Worm (Caenorhabditis elegans): ENCODE measurements around the gene F25D1.8.

DNA sequence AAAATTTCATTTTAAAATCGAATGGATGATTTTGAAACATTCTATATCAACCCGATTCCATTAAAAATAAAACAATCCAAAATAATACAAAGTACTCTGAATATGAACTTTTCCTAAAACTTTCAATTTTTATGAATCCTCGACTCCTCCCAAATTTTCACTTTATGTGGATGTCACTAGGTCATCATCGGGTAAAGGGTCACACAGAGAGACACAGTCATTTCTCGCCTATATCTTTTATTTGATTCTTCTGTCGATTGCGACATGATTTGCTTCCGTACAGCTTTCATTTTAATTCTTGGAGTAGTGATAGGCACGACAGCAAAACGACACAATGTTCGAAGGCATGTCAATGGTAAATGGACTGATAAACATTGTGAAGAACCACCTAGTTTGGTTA lies 10.7 kb upstream of the F25D1.8 start, which contains the start of gene F25D1.3:
- TF ChIP-seq fkh-10 (GFP tag; optimal IDR thresholded peaks at IDR 0.05) (no peak), nhr-10 (tag; optimal IDR thresholded peaks at IDR 0.05) (no peak), ceh-82 (tag; optimal IDR thresholded peaks at IDR 0.05) (no peak), pha-4 (GFP tag; IDR thresholded peaks at IDR 0.05) (no peak), pha-4 (tag; optimal IDR thresholded peaks at IDR 0.05) (no peak), fos-1 (tag; optimal IDR thresholded peaks at IDR 0.05) (no peak), snpc-4 (tag; optimal IDR thresholded peaks at IDR 0.05) (no peak)

All from whole organism, L4 larva.